Worm (Caenorhabditis elegans): ENCODE results near the gene F10E9.5.
A peak's percentile ranks its signal among the peaks of the same experiment; 100 is the strongest.

The F10E9.5 gene

DNA sequence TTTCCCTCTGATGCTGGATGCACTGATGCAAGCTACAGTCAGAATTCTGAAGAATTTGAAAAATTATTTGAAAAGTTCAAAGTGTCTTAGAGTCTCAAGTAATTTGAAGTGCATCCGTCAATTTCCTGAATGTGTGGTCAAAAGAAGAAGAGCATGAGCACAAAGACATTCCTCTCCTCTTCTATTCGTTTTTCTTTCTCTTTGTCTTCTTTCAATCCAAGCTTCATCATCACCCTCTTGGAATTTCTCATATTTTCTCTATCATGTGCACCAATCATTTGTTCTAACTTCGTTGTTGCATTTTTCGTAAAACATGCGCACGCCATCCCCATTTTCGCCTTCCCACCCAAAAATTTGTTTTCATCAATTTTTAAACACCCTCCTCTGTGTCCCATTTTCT, 21.4 kb upstream of the F10E9.5 start:
- TF ChIP-seq jun-1 (tag; optimal IDR thresholded peaks at IDR 0.05) = no peak
- no peak for TF ChIP-seq elt-1 (tag; optimal IDR thresholded peaks at IDR 0.05)
- no peak for TF ChIP-seq nhr-76 (tag; optimal IDR thresholded peaks at IDR 0.05)
- TF ChIP-seq fkh-10 (GFP tag; optimal IDR thresholded peaks at IDR 0.05) = peak; percentile 74

DNA sequence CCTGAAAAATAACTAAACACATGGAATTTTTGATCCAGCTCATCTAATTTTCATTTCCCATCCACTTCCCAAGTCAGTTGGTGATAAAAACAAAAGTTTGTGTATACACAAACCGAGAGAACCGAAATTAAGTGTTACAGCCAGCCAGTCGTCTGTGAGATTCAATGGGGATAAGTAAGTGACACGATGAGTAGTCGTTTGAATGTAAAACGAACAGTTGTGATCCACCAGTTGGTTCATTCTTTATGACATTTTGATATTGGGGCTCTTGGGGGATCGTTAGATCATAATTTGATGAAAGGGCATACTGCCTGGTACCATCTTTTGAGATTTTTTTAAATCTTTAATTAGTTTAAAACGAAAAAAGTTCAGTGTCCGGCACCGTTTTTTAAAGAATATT, 20.6 kb upstream of the F10E9.5 start:
- peak; percentile 5 for TF ChIP-seq egl-5 (tag; optimal IDR thresholded peaks at IDR 0.05)
- no peak for TF ChIP-seq unc-39 (tag; optimal IDR thresholded peaks at IDR 0.05)

DNA sequence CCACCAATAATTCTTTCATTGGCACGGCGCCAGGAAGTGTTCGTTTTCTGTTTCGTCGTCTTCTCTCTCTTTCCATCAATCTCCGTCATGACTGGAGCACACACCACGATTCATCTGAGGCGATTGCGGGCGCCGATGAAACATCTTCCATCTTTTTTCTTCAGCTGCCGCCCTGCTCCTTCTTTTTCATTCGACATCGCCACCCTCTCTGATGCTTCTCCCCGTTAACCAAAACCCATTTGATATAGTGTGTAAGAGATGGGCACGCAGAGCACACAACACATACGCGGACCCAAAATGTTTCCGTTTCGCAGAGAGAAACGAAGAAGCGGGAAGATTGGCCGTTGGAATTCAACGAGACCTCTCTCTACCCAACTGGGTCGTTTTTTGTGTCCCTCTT, 19.9 kb upstream of the F10E9.5 start:
- TF ChIP-seq lin-39 (tag; optimal IDR thresholded peaks at IDR 0.05) = peak; percentile 75
- TF ChIP-seq hmg-11 (tag; optimal IDR thresholded peaks at IDR 0.05) = peak; percentile 18
- no peak for TF ChIP-seq fos-1 (tag; optimal IDR thresholded peaks at IDR 0.05)
- TF ChIP-seq nfya-1 (tag; optimal IDR thresholded peaks at IDR 0.05; ENCODE audit: insufficient read depth) = peak; percentile 59

ce11 chrIII:8289181-8289580, 18.2 kb upstream of the F10E9.5 start:
- TF ChIP-seq mml-1 (tag; optimal IDR thresholded peaks at IDR 0.05) (no peak), egl-5 (tag; optimal IDR thresholded peaks at IDR 0.05) (peak; percentile 39)

- no peak for TF ChIP-seq ceh-9 (tag; optimal IDR thresholded peaks at IDR 0.05)
- TF ChIP-seq lin-15B (tag; optimal IDR thresholded peaks at IDR 0.05) = no peak
- TF ChIP-seq pha-4 (tag; optimal IDR thresholded peaks at IDR 0.05) = peak; percentile 46
- TF ChIP-seq mml-1 (tag; optimal IDR thresholded peaks at IDR 0.05) = no peak
- peak; percentile 90 for TF ChIP-seq pqm-1 (tag; optimal IDR thresholded peaks at IDR 0.05)
- TF ChIP-seq zag-1 (tag; optimal IDR thresholded peaks at IDR 0.05) = no peak
- TF ChIP-seq elt-2 (tag; optimal IDR thresholded peaks at IDR 0.05) = peak; percentile 96
- TF ChIP-seq eor-1 (tag; optimal IDR thresholded peaks at IDR 0.05) = no peak
- no peak for TF ChIP-seq fos-1 (tag; optimal IDR thresholded peaks at IDR 0.05)
- no peak for TF ChIP-seq lin-39 (tag; optimal IDR thresholded peaks at IDR 0.05)
- TF ChIP-seq egl-5 (tag; optimal IDR thresholded peaks at IDR 0.05) = peak; percentile 61
- TF ChIP-seq ceh-28 (tag; optimal IDR thresholded peaks at IDR 0.05) = peak; percentile 24
Observed at ce11 chrIII:8291268-8292032, 15.9 kb upstream of the F10E9.5 start.

DNA sequence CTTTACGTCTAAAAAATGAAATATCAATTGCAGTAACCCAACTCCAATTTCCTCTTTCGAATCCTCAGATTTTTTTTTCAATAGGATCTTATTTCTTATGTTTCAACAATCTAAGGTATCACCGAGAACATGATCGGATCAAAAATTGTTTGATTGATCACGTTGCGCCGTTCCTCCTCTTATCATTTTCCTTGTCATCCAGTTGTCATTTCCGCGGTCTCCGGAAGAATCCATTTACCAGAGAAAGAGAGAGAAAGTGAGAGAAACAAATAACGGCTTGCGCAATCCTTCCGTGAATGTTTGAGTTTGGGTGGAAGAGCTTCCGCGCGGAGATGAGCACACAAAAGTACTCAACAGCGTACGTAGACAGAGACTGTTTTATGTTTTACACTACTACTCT, 14.1 kb upstream of the F10E9.5 start:
- no peak for TF ChIP-seq snpc-4 (tag; optimal IDR thresholded peaks at IDR 0.05)
- no peak for TF ChIP-seq ama-1 (optimal IDR thresholded peaks at IDR 0.05)
- TF ChIP-seq skn-1 (tag; optimal IDR thresholded peaks at IDR 0.05) = no peak
- TF ChIP-seq R02D3.7 (tag; optimal IDR thresholded peaks at IDR 0.05) = no peak
- TF ChIP-seq ceh-9 (tag; optimal IDR thresholded peaks at IDR 0.05) = no peak
- TF ChIP-seq elt-2 (tag; optimal IDR thresholded peaks at IDR 0.05) = peak; percentile 13
- no peak for TF ChIP-seq ztf-4 (tag; optimal IDR thresholded peaks at IDR 0.05)

ce11 chrIII:8298216-8298920, 9.0 kb upstream of the F10E9.5 start:
- TF ChIP-seq skn-1 (tag; optimal IDR thresholded peaks at IDR 0.05) (no peak), lin-39 (tag; optimal IDR thresholded peaks at IDR 0.05) (peak; percentile 20), elt-2 (tag; optimal IDR thresholded peaks at IDR 0.05) (peak; percentile 58), nhr-77 (tag; optimal IDR thresholded peaks at IDR 0.05) (no peak), nhr-12 (tag; optimal IDR thresholded peaks at IDR 0.05) (no peak), nfya-1 (tag; optimal IDR thresholded peaks at IDR 0.05; ENCODE audit: insufficient read depth) (no peak), hmg-11 (tag; optimal IDR thresholded peaks at IDR 0.05) (no peak), mdl-1 (tag; optimal IDR thresholded peaks at IDR 0.05) (no peak)
